Fruit fly (Drosophila melanogaster): ENCODE data around the gene Cpsf100.

Cpsf100 gene

DNA sequence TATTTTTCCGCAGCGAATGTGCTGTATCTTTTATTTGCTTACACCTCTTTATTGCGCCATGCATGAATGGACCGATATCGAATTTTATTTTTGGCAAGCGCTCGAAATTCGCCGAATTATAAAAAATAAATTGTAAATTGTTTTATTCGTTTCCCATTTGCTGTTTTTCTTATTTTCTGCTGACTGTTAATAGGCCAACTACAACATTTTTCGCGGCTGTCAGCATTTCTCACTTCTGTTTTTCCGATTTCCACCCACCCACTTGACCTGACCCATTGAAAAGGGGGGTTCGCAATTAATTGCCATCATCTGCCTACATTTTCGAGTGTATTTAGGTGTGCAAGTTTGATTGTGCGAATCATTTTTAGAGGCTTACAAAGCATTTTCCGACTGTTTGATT is 42.2 kb downstream of the Cpsf100 start:
- TF ChIP-seq Hnf4 (GFP tag; optimal IDR thresholded peaks at IDR 0.05) (no peak), usp (GFP tag; optimal IDR thresholded peaks at IDR 0.05) (no peak), dl (GFP tag; optimal IDR thresholded peaks at IDR 0.05; ENCODE audit: insufficient read depth in 1 of 2, partially characterized antibody in 2 of 2) (no peak), Mio (GFP tag; optimal IDR thresholded peaks at IDR 0.05) (no peak)

DNA sequence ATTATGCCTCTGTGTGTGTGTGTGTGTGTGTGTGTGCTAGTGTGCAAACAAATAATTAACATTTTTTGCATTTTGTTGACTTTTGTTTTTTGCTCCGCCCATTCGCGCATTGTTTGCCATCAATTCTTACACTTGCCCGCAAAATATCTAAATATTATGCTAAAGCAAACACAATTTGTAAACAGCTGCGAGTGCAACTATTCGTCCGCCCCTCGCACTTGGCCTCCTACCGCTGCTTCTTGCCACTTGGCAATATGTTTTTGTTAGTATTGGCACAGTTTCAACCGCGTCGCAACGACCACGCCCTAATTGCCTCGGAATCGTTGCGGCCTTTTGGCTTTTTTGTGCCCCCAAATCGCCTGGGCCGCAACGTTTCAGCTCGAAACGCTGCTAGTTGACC is 43.2 kb downstream of the Cpsf100 start:
- TF ChIP-seq Dfd (GFP tag; optimal IDR thresholded peaks at IDR 0.05) (no peak), CrebA (GFP tag; optimal IDR thresholded peaks at IDR 0.05; ENCODE audit: borderline replicate concordance) (no peak), Abd-B (GFP tag; optimal IDR thresholded peaks at IDR 0.05) (no peak), Vsx2 (GFP tag; optimal IDR thresholded peaks at IDR 0.05; ENCODE audit: partially characterized antibody) (no peak)

DNA sequence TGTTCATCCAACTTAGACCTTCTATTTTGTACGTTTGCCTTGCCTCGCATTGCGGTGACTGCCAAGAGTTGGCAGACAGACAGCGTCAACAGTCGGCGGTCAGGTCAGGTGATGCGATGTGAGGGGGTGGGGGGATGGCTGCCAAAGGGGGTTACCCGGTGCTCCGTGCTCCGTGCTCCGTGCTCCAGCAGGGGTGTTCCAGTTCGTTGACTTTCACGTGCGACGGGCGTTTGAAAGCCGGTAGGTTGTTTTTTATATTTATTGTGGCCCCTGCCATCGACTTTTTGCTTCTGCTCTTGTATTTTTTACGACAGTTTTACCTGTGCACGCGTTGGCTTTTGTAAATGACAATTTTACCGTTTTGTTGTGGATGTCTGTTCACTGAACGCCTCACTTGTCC is 47.7 kb downstream of the Cpsf100 start:
- TF ChIP-seq GATAd (GFP tag; optimal IDR thresholded peaks at IDR 0.05), result no peak
- TF ChIP-seq Rel (GFP tag; optimal IDR thresholded peaks at IDR 0.05), result no peak
- peak; percentile 49 for TF ChIP-seq Rel (tag; optimal IDR thresholded peaks at IDR 0.05)
- TF ChIP-seq foxo (GFP tag; optimal IDR thresholded peaks at IDR 0.05), result no peak
- TF ChIP-seq ey (GFP tag; optimal IDR thresholded peaks at IDR 0.05), result no peak
- TF ChIP-seq woc (GFP tag; optimal IDR thresholded peaks at IDR 0.05), result no peak

DNA sequence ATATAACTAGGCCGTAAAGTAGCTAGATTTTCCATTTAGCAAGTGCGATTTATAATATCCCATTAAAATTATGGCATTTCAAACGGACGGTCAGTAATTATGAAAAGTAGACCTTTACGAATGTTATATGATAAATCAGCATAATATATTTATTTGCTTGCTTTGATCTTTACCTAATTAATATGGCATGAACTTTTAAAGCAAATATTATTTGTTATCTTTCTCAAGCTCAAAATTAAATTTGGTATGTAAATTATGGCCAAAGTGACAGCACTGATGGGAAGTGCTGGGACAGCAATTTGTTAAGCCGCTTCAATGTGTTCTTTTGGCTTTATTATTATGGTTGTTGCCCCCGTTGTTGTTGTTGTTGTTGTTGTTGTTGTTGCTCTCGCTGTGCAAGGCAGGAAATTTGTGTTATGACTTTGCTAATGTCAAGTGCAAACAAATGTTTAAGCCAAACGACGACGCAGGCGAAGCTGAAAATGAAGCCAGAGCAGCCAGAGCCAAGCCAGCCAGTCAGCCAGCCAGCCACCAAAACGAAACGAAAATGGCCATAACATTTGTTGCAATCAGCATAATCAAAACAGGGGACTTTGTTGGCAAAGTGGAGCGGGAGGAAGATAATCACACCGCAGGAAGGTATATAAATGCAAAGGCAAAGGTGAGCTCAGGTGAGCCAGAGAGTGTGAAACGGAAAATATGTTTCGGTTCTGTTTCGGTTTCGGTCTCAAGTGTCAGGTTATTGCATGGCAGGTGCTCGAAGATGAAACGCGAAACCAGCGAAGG is 48.3 kb downstream of the Cpsf100 start:
- TF ChIP-seq pan (optimal IDR thresholded peaks at IDR 0.05) (no peak), fru (GFP tag; optimal IDR thresholded peaks at IDR 0.05) (no peak), Hr83 (GFP tag; optimal IDR thresholded peaks at IDR 0.05; ENCODE audit: poor library complexity, severe bottlenecking) (no peak), CG32264 (GFP tag; optimal IDR thresholded peaks at IDR 0.05) (no peak), Rel (GFP tag; optimal IDR thresholded peaks at IDR 0.05) (no peak), Rel (tag; optimal IDR thresholded peaks at IDR 0.05) (peak; percentile 53), HLH106 (tag; optimal IDR thresholded peaks at IDR 0.05) (no peak), sv (GFP tag; optimal IDR thresholded peaks at IDR 0.05) (no peak), Dfd (GFP tag; optimal IDR thresholded peaks at IDR 0.05) (peak; percentile 9), N (GFP tag; optimal IDR thresholded peaks at IDR 0.05) (no peak), GATAd (GFP tag; optimal IDR thresholded peaks at IDR 0.05) (no peak), Vsx2 (GFP tag; optimal IDR thresholded peaks at IDR 0.05; ENCODE audit: partially characterized antibody) (peak; percentile 16), dsf (GFP tag; optimal IDR thresholded peaks at IDR 0.05; ENCODE audit: borderline replicate concordance) (no peak), usp (GFP tag; optimal IDR thresholded peaks at IDR 0.05) (no peak), br (GFP tag; optimal IDR thresholded peaks at IDR 0.05) (no peak), Myc (optimal IDR thresholded peaks at IDR 0.05) (peak; percentile 39), Mio (GFP tag; optimal IDR thresholded peaks at IDR 0.05) (no peak), CG9705 (GFP tag; optimal IDR thresholded peaks at IDR 0.05) (no peak), jim (GFP tag; optimal IDR thresholded peaks at IDR 0.05) (no peak), Abd-B (GFP tag; optimal IDR thresholded peaks at IDR 0.05) (no peak)

DNA sequence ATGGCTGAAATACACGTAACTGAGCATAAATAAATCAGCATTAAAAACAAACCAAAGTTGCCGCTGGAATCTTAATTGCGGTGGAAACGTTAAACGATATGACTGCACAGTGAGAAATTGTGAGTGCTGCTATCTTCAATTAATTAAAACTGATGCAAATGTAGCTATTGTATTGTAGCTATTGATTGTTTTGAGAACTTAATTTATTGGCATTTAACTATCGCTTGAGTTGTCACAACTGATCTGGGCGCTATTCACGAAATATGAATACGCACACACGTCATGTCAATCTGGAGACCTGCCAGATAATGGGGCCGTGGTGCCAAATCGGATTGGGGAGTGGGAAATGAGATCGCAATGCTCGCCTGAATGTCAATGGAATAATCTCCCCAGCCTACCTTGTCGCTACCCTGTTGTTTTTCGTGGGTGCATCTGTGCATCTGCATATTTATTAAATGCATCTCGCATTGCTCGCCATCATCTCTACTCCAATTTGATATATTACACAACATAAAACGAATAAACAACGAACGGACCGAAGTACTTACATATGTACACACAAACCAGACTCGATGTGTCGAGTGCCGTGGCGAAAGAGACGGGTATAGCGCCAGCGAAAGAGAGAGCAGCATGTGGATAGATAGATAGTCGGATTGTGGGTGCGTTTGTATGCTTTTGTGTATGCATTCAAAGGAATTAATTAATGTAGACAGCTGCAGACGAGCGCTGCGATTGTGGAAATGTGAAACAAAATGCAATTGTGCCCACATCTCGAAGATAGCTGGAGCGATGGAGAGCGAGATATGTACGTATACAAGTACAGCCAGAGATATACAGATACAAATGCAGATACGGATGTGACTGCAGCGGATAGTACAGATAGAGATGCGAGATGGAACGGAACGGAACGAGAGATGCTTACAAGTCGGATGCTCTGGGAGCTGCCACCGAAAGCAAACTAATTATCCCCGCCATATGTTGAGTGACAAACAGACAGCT is 49.4 kb downstream of the Cpsf100 start:
- TF ChIP-seq ey (GFP tag; optimal IDR thresholded peaks at IDR 0.05) (no peak), CrebA (GFP tag; optimal IDR thresholded peaks at IDR 0.05; ENCODE audit: borderline replicate concordance) (no peak), foxo (GFP tag; optimal IDR thresholded peaks at IDR 0.05) (peak in 1 of 2 experiments; percentile 45), Hnf4 (GFP tag; optimal IDR thresholded peaks at IDR 0.05) (no peak), Hr83 (GFP tag; optimal IDR thresholded peaks at IDR 0.05; ENCODE audit: poor library complexity, severe bottlenecking) (no peak), Dfd (GFP tag; optimal IDR thresholded peaks at IDR 0.05) (no peak), usp (GFP tag; optimal IDR thresholded peaks at IDR 0.05) (no peak), fru (GFP tag; optimal IDR thresholded peaks at IDR 0.05) (peak; percentile 12), tai (GFP tag; optimal IDR thresholded peaks at IDR 0.05) (no peak), rgr (GFP tag; optimal IDR thresholded peaks at IDR 0.05) (peak; percentile 17), CG9705 (GFP tag; optimal IDR thresholded peaks at IDR 0.05) (no peak)
